Fruit fly (Drosophila melanogaster) whole organism, embryonic: ENCODE results near the gene CG13623.

ENCODE experiments used
- Atf-2 ChIP-seq: fragments of 200-800 bp; sonication (Bioruptor generic); optimal IDR thresholded peaks from 2 replicates; lab custom pipeline; 2016; ENCODE audit warnings: missing biosample characterization, missing genetic modification characterization
- Atf3 ChIP-seq: fragments of 200-800 bp; sonication (Bioruptor generic); optimal IDR thresholded peaks from 3 replicates; lab custom pipeline; 2016; ENCODE audit warnings: missing biosample characterization, missing genetic modification characterization
- B-H1 ChIP-seq: fragments of 200-800 bp; sonication (Bioruptor generic); IDR thresholded peaks from 3 replicates; pipeline ENCODE4 v1.3.6; 2022; ENCODE audit warnings: missing biosample characterization, missing genetic modification characterization
- CG11085 ChIP-seq: fragments of 200-800 bp; sonication (Bioruptor generic); IDR thresholded peaks from 2 replicates; pipeline ENCODE4 v1.3.6; 2022; ENCODE audit warnings: missing biosample characterization, missing genetic modification characterization
- CG12219 ChIP-seq: fragments of 200-800 bp; sonication (Bioruptor generic); optimal IDR thresholded peaks from 3 replicates; lab custom pipeline; 2018; ENCODE audit warnings: missing biosample characterization, mild to moderate bottlenecking, missing genetic modification characterization
- CG13424 ChIP-seq: fragments of 200-800 bp; sonication (Bioruptor generic); optimal IDR thresholded peaks from 2 replicates; lab custom pipeline; 2019; ENCODE audit warnings: missing biosample characterization, mild to moderate bottlenecking, missing genetic modification characterization, moderate library complexity
- CG14050 ChIP-seq: fragments of 200-800 bp; sonication (Bioruptor generic); IDR thresholded peaks from 3 replicates; pipeline ENCODE4 v1.3.6; 2022; ENCODE audit warnings: missing biosample characterization, missing genetic modification characterization
- CG16815 ChIP-seq: fragments of 200-800 bp; sonication (Bioruptor generic); optimal IDR thresholded peaks from 3 replicates; lab custom pipeline; 2017; ENCODE audit warnings: missing biosample characterization, mild to moderate bottlenecking, missing genetic modification characterization
- CG17361 ChIP-seq: fragments of 200-800 bp; sonication (Bioruptor generic); IDR thresholded peaks from 3 replicates; pipeline ENCODE4 v1.3.6; 2022; ENCODE audit warnings: missing biosample characterization, missing genetic modification characterization
- CG18476 ChIP-seq: fragments of 200-800 bp; sonication (Bioruptor generic); optimal IDR thresholded peaks from 2 replicates; lab custom pipeline; 2016; ENCODE audit warnings: missing biosample characterization, mild to moderate bottlenecking, missing genetic modification characterization
- CG2199 ChIP-seq: fragments of 200-800 bp; sonication (Bioruptor generic); IDR thresholded peaks from 3 replicates; pipeline ENCODE4 v1.3.6; 2022; ENCODE audit warnings: missing biosample characterization, missing genetic modification characterization
- CG34376 ChIP-seq: fragments of 200-800 bp; sonication (Bioruptor generic); optimal IDR thresholded peaks from 2 replicates; lab custom pipeline; 2018; ENCODE audit warnings: missing biosample characterization, mild to moderate bottlenecking, missing genetic modification characterization
- CG3726 ChIP-seq: fragments of 200-800 bp; sonication (Bioruptor generic); IDR thresholded peaks from 3 replicates; pipeline ENCODE4, ENCODE4 v1.3.6; 2022; ENCODE audit warnings: missing biosample characterization, missing genetic modification characterization
- CG4282 ChIP-seq: fragments of 200-800 bp; sonication (Bioruptor generic); optimal IDR thresholded peaks from 2 replicates; lab custom pipeline; 2016; ENCODE audit warnings: missing biosample characterization, missing genetic modification characterization
- CG4424 ChIP-seq: fragments of 200-800 bp; sonication (Bioruptor generic); optimal IDR thresholded peaks from 3 replicates; lab custom pipeline; 2016; ENCODE audit warnings: missing biosample characterization, missing genetic modification characterization
- CG5180 ChIP-seq: fragments of 200-800 bp; sonication (Bioruptor generic); optimal IDR thresholded peaks from 3 replicates; lab custom pipeline; 2017; ENCODE audit warnings: missing biosample characterization, missing genetic modification characterization, mild to moderate bottlenecking, moderate library complexity, missing genetic modification reagents
- CG6175 ChIP-seq: fragments of 200-800 bp; sonication (Bioruptor generic); IDR thresholded peaks from 3 replicates; pipeline ENCODE4 v1.3.6; 2022; ENCODE audit warnings: missing biosample characterization, missing genetic modification characterization
- CG7271 ChIP-seq: fragments of 200-800 bp; sonication (Bioruptor generic); optimal IDR thresholded peaks from 2 replicates; lab custom pipeline; 2018; ENCODE audit warnings: missing biosample characterization, mild to moderate bottlenecking, missing genetic modification characterization, moderate library complexity
- CG7556 ChIP-seq: fragments of 200-800 bp; sonication (Bioruptor generic); optimal IDR thresholded peaks from 2 replicates; lab custom pipeline; 2017; ENCODE audit warnings: missing biosample characterization, mild to moderate bottlenecking, missing genetic modification characterization
- CG7745 ChIP-seq: fragments of 200-800 bp; sonication (Bioruptor generic); optimal IDR thresholded peaks from 2 replicates; lab custom pipeline; 2018; ENCODE audit warnings: missing biosample characterization, mild to moderate bottlenecking, missing genetic modification characterization, moderate library complexity
- CG8388 ChIP-seq: fragments of 200-800 bp; sonication (Bioruptor generic); optimal IDR thresholded peaks from 2 replicates; lab custom pipeline; 2019; ENCODE audit warnings: missing biosample characterization, mild to moderate bottlenecking, missing genetic modification characterization, moderate library complexity
- CG8765 ChIP-seq: fragments of 200-800 bp; sonication (Bioruptor generic); IDR thresholded peaks from 2 replicates; pipeline ENCODE4 v1.3.6; 2022; ENCODE audit warnings: missing biosample characterization, missing genetic modification characterization
- CG9797 ChIP-seq: fragments of 200-800 bp; sonication (Bioruptor generic); optimal IDR thresholded peaks from 3 replicates; lab custom pipeline; 2018; ENCODE audit warnings: missing biosample characterization, mild to moderate bottlenecking, missing genetic modification characterization
- Chrac-16 ChIP-seq: fragments of 200-800 bp; sonication (Bioruptor generic); optimal IDR thresholded peaks from 3 replicates; lab custom pipeline; 2016; ENCODE audit warnings: missing biosample characterization, missing genetic modification characterization
- CkIIα-i1 ChIP-seq: fragments of 200-800 bp; sonication (Bioruptor generic); IDR thresholded peaks from 2 replicates; pipeline ENCODE4 v1.3.6; 2022; ENCODE audit warnings: missing biosample characterization, missing genetic modification characterization
- CoRest ChIP-seq: fragments of 200-800 bp; sonication (Bioruptor generic); optimal IDR thresholded peaks from 3 replicates; lab custom pipeline; 2018; ENCODE audit warnings: missing biosample characterization, mild to moderate bottlenecking, missing genetic modification characterization, moderate library complexity
- Doc3 ChIP-seq: fragments of 200-800 bp; sonication (Bioruptor generic); IDR thresholded peaks from 3 replicates; pipeline ENCODE4 v1.3.6; 2022; ENCODE audit warnings: missing biosample characterization, missing genetic modification characterization; ENCODE audit not compliant: partially characterized antibody
- Dp ChIP-seq: fragments of 200-800 bp; sonication (Bioruptor generic); optimal IDR thresholded peaks from 2 replicates; lab custom pipeline; 2018; ENCODE audit warnings: missing biosample characterization, mild to moderate bottlenecking, missing genetic modification characterization, moderate library complexity
- GATAe ChIP-seq: fragments of 200-800 bp; sonication (Bioruptor generic); conservative IDR thresholded peaks from 2 replicates; pipeline ENCODE4 v1.3.6; 2022; ENCODE audit warnings: missing biosample characterization, missing genetic modification characterization
- H2.0 ChIP-seq: fragments of 200-800 bp; sonication (Bioruptor generic); IDR thresholded peaks from 2 replicates; pipeline ENCODE4 v1.3.6; 2022; ENCODE audit warnings: missing biosample characterization, missing genetic modification characterization
- Nf-YC ChIP-seq: fragments of 200-800 bp; optimal IDR thresholded peaks from 3 replicates; lab custom pipeline; 2019; ENCODE audit warnings: missing biosample characterization, mild to moderate bottlenecking, missing genetic modification characterization, moderate library complexity
- Oaz ChIP-seq: fragments of 200-800 bp; sonication (Bioruptor generic); IDR thresholded peaks from 2 replicates; pipeline ENCODE4 v1.3.6; 2022; ENCODE audit warnings: missing biosample characterization, missing genetic modification characterization
- Sry-δ ChIP-seq: fragments of 200-800 bp; sonication (Bioruptor generic); optimal IDR thresholded peaks from 2 replicates; lab custom pipeline; 2016; ENCODE audit warnings: missing biosample characterization, missing genetic modification characterization
- Usf ChIP-seq: fragments of 200-800 bp; sonication (Bioruptor generic); optimal IDR thresholded peaks from 2 replicates; lab custom pipeline; 2017; ENCODE audit warnings: missing genotype, missing biosample characterization, missing genetic modification characterization
- ab ChIP-seq: fragments of 200-800 bp; sonication (Bioruptor generic); optimal IDR thresholded peaks from 2 replicates; lab custom pipeline; 2016; ENCODE audit warnings: missing biosample characterization, missing genetic modification characterization
- bbx ChIP-seq: fragments of 200-800 bp; sonication (Bioruptor generic); IDR thresholded peaks from 2 replicates; pipeline ENCODE4 v1.3.6; 2022; ENCODE audit warnings: missing biosample characterization, missing genetic modification characterization; ENCODE audit not compliant: partially characterized antibody
- chn ChIP-seq: fragments of 200-800 bp; sonication (Bioruptor generic); optimal IDR thresholded peaks from 2 replicates; lab custom pipeline; 2016; ENCODE audit warnings: missing biosample characterization, missing genetic modification characterization
- da ChIP-seq: fragments of 200-800 bp; sonication (Bioruptor generic); optimal IDR thresholded peaks from 2 replicates; lab custom pipeline; 2016; ENCODE audit warnings: missing biosample characterization, missing genetic modification characterization
- ewg ChIP-seq: fragments of 200-800 bp; sonication (Bioruptor generic); optimal IDR thresholded peaks from 3 replicates; lab custom pipeline; 2017; ENCODE audit warnings: mild to moderate bottlenecking, missing biosample characterization, missing genetic modification reagents, missing genetic modification characterization
- eyg ChIP-seq: fragments of 200-800 bp; sonication (Bioruptor generic); optimal IDR thresholded peaks from 3 replicates; lab custom pipeline; 2016; ENCODE audit warnings: missing biosample characterization, missing genetic modification characterization
- hb ChIP-seq: fragments of 200-800 bp; sonication (Bioruptor generic); IDR thresholded peaks from 3 replicates; pipeline ENCODE4 v1.3.6; 2022; ENCODE audit warnings: missing biosample characterization, missing genetic modification characterization; ENCODE audit not compliant: partially characterized antibody
- ind ChIP-seq: fragments of 200-800 bp; sonication (Bioruptor generic); optimal IDR thresholded peaks from 3 replicates; lab custom pipeline; 2016; ENCODE audit warnings: missing biosample characterization, missing genetic modification characterization
- kni ChIP-seq: fragments of 200-800 bp; sonication (Bioruptor generic); optimal IDR thresholded peaks from 3 replicates; lab custom pipeline; 2017; ENCODE audit warnings: mild to moderate bottlenecking, missing biosample characterization, missing genetic modification reagents, missing genetic modification characterization
- luna ChIP-seq: fragments of 200-800 bp; sonication (Bioruptor generic); optimal IDR thresholded peaks from 2 replicates; lab custom pipeline; 2016; ENCODE audit warnings: missing biosample characterization, missing genetic modification characterization
- onecut ChIP-seq: fragments of 200-800 bp; sonication (Bioruptor generic); IDR thresholded peaks from 2 replicates; pipeline ENCODE4 v1.3.6; 2022; ENCODE audit warnings: missing biosample characterization, missing genetic modification characterization
- psq ChIP-seq: fragments of 200-800 bp; sonication (Bioruptor generic); optimal IDR thresholded peaks from 2 replicates; lab custom pipeline; 2017; ENCODE audit warnings: missing biosample characterization, missing genetic modification characterization
- shn ChIP-seq: fragments of 200-800 bp; sonication (Bioruptor generic); optimal IDR thresholded peaks from 3 replicates; lab custom pipeline; 2016; ENCODE audit warnings: missing biosample characterization, missing genetic modification characterization
- slou ChIP-seq: fragments of 200-800 bp; sonication (Bioruptor generic); optimal IDR thresholded peaks from 3 replicates; lab custom pipeline; 2016; ENCODE audit warnings: missing biosample characterization, missing genetic modification characterization
- sr ChIP-seq: fragments of 200-800 bp; sonication (Bioruptor generic); IDR thresholded peaks from 3 replicates; pipeline ENCODE4 v1.3.6; 2022; ENCODE audit warnings: missing biosample characterization, missing genetic modification characterization
- sug ChIP-seq: fragments of 200-800 bp; optimal IDR thresholded peaks from 2 replicates; lab custom pipeline; 2019; ENCODE audit warnings: missing biosample characterization, mild to moderate bottlenecking, missing genetic modification characterization, moderate library complexity
- tx ChIP-seq: fragments of 200-800 bp; sonication (Bioruptor generic); optimal IDR thresholded peaks from 2 replicates; lab custom pipeline; 2016; ENCODE audit warnings: missing biosample characterization, missing genetic modification characterization
- unpg ChIP-seq: fragments of 200-800 bp; sonication (Bioruptor generic); optimal IDR thresholded peaks from 3 replicates; lab custom pipeline; 2018; ENCODE audit warnings: missing biosample characterization, mild to moderate bottlenecking, missing genetic modification characterization, moderate library complexity
- yki ChIP-seq: fragments of >200 bp; optimal IDR thresholded peaks from 3 replicates; lab custom pipeline; 2018

Gene CG13623

DNA sequence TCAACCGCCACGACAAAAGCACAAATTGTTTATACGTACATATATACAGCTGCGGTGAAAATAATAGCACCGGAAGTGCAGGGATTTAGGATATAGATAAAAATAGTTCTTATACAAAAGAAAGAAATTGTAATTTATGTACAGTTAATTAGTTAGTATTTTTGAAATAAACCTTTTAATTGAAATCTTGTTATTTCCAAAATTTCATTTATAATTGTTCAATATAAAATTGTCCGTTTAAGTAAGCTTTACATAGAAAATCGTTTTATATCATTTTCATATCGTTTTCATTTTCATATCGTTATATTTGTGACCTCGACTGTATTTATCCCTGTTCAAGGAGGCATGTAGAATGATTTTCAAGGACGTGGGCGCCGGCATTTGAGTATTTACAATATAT is 43.8 kb upstream of the CG13623 start (continued):
- TF ChIP-seq sr (GFP tag; lab: Robert Waterston, UW): no peak
- no peak for TF ChIP-seq B-H1 (GFP tag; lab: Robert Waterston, UW)
- TF ChIP-seq onecut: no peak
- peak; percentile 59 for TF ChIP-seq Nf-YC (tag; lab: Kevin White, UChicago)
- TF ChIP-seq CG2199 (GFP tag; lab: Robert Waterston, UW): no peak
- TF ChIP-seq CG6175: no peak
- no peak for TF ChIP-seq Atf-2 (GFP tag; lab: Kevin White, UChicago)
- no peak for TF ChIP-seq CkIIα-i1 (GFP tag; lab: Robert Waterston, UW)
- no peak for TF ChIP-seq CG12219 (GFP tag; lab: Kevin White, UChicago)
- TF ChIP-seq unpg: peak; percentile 64
- no peak for TF ChIP-seq CG5180 (GFP tag; lab: Kevin White, UChicago)
- TF ChIP-seq CG14050: no peak
- no peak for TF ChIP-seq Doc3
- no peak for TF ChIP-seq GATAe
- TF ChIP-seq luna (GFP tag; lab: Kevin White, UChicago): no peak
- TF ChIP-seq CG3726 (GFP tag; lab: Robert Waterston, UW): no peak
- TF ChIP-seq chn (GFP tag; lab: Kevin White, UChicago): no peak
- TF ChIP-seq CG4424 (GFP tag; lab: Kevin White, UChicago): no peak
- TF ChIP-seq CoRest (tag; lab: Kevin White, UChicago): peak; percentile 76
- TF ChIP-seq Dp (GFP tag; lab: Kevin White, UChicago): no peak
- TF ChIP-seq CG8388 (GFP tag; lab: Kevin White, UChicago): peak; percentile 16
- TF ChIP-seq H2.0 (GFP tag; lab: Robert Waterston, UW): no peak
- TF ChIP-seq eyg (GFP tag; lab: Kevin White, UChicago): no peak
- TF ChIP-seq ab: no peak
- TF ChIP-seq CG17361: peak; percentile 63
- TF ChIP-seq shn (GFP tag; lab: Kevin White, UChicago): no peak
- no peak for TF ChIP-seq ewg (GFP tag; lab: Kevin White, UChicago)
- TF ChIP-seq Atf3 (GFP tag; lab: Kevin White, UChicago): no peak
- no peak for TF ChIP-seq hb
- TF ChIP-seq Oaz (GFP tag; lab: Robert Waterston, UW): no peak
- TF ChIP-seq CG9797: no peak
- peak; percentile 79 for TF ChIP-seq CG34376 (GFP tag; lab: Kevin White, UChicago)
- no peak for TF ChIP-seq da (GFP tag; lab: Kevin White, UChicago)
- TF ChIP-seq ind: peak; percentile 20
- no peak for TF ChIP-seq Sry-δ (GFP tag; lab: Kevin White, UChicago)
- TF ChIP-seq CG7271 (tag; lab: Kevin White, UChicago): no peak
- TF ChIP-seq CG7556: peak; percentile 89
- TF ChIP-seq tx (GFP tag; lab: Kevin White, UChicago): no peak
- TF ChIP-seq CG7745 (tag; lab: Kevin White, UChicago): no peak
- TF ChIP-seq bbx: no peak
- no peak for TF ChIP-seq psq (GFP tag; lab: Kevin White, UChicago)
- peak; percentile 70 for TF ChIP-seq CG13424 (tag; lab: Kevin White, UChicago)
- no peak for TF ChIP-seq CG18476 (GFP tag; lab: Kevin White, UChicago)
- TF ChIP-seq yki (lab: Kevin White, UChicago): no peak
- peak; percentile 4 for TF ChIP-seq slou (GFP tag; lab: Kevin White, UChicago)
- peak; percentile 22 for TF ChIP-seq CG16815
- TF ChIP-seq CG8765 (GFP tag; lab: Robert Waterston, UW): no peak
- TF ChIP-seq CG11085 (GFP tag; lab: Robert Waterston, UW): no peak
- TF ChIP-seq kni (GFP tag; lab: Kevin White, UChicago): no peak
- TF ChIP-seq Usf (GFP tag; lab: Kevin White, UChicago): no peak
- peak; percentile 63 for TF ChIP-seq sug
- TF ChIP-seq CG4282 (GFP tag; lab: Kevin White, UChicago): no peak
- TF ChIP-seq Chrac-16 (GFP tag; lab: Kevin White, UChicago): peak; percentile 4
